Fruit fly (Drosophila melanogaster) whole organism, embryonic: ENCODE data around the gene klu.

Experiments used
- B-H1 ChIP-seq: fragments of 200-800 bp; sonication (Bioruptor generic); IDR thresholded peaks from 3 replicates; pipeline ENCODE4 v1.3.6; 2022; ENCODE audit warnings: missing biosample characterization, missing genetic modification characterization
- CG10565 ChIP-seq: fragments of 200-800 bp; sonication (Bioruptor generic); optimal IDR thresholded peaks from 3 replicates; lab custom pipeline; 2016; ENCODE audit warnings: missing biosample characterization, mild to moderate bottlenecking, missing genetic modification characterization
- CG12071 ChIP-seq: fragments of 200-800 bp; sonication (Bioruptor generic); optimal IDR thresholded peaks from 3 replicates; lab custom pipeline; 2018; ENCODE audit warnings: missing biosample characterization, mild to moderate bottlenecking, missing genetic modification characterization
- CG12299 ChIP-seq: fragments of 200-800 bp; sonication (Bioruptor generic); optimal IDR thresholded peaks from 2 replicates; lab custom pipeline; 2018; ENCODE audit warnings: missing biosample characterization, mild to moderate bottlenecking, missing genetic modification characterization
- CG13424 ChIP-seq: fragments of 200-800 bp; sonication (Bioruptor generic); optimal IDR thresholded peaks from 2 replicates; lab custom pipeline; 2019; ENCODE audit warnings: missing biosample characterization, mild to moderate bottlenecking, missing genetic modification characterization, moderate library complexity
- CG15601 ChIP-seq: fragments of 200-800 bp; sonication (Bioruptor generic); optimal IDR thresholded peaks from 3 replicates; lab custom pipeline; 2019; ENCODE audit warnings: missing biosample characterization, mild to moderate bottlenecking, missing genetic modification characterization, moderate library complexity
- CG1647 ChIP-seq: fragments of 200-800 bp; sonication (Bioruptor generic); optimal IDR thresholded peaks from 3 replicates; lab custom pipeline; 2016; ENCODE audit warnings: missing biosample characterization, missing genetic modification characterization
- CG17328 ChIP-seq: fragments of 200-800 bp; sonication (Bioruptor generic); IDR thresholded peaks from 2 replicates; pipeline ENCODE4 v1.3.6; 2022; ENCODE audit warnings: missing biosample characterization, missing genetic modification characterization
- CG17385 ChIP-seq: fragments of 200-800 bp; sonication (Bioruptor generic); optimal IDR thresholded peaks from 3 replicates; lab custom pipeline; 2018; ENCODE audit warnings: missing biosample characterization, mild to moderate bottlenecking, missing genetic modification characterization
- CG2116 ChIP-seq: fragments of 200-800 bp; sonication (Bioruptor generic); optimal IDR thresholded peaks from 3 replicates; lab custom pipeline; 2018; ENCODE audit warnings: missing biosample characterization, mild to moderate bottlenecking, missing genetic modification characterization
- CG30020 ChIP-seq: fragments of 200-800 bp; optimal IDR thresholded peaks from 2 replicates; lab custom pipeline; 2019; ENCODE audit warnings: missing biosample characterization, mild to moderate bottlenecking, missing genetic modification characterization, moderate library complexity
- CG4404 ChIP-seq: fragments of 200-800 bp; sonication (Bioruptor generic); IDR thresholded peaks from 2 replicates; pipeline ENCODE4 v1.3.6; 2022; ENCODE audit warnings: missing biosample characterization, missing genetic modification characterization
- CG4707 ChIP-seq: fragments of 200-800 bp; sonication (Bioruptor generic); optimal IDR thresholded peaks from 2 replicates; lab custom pipeline; 2018; ENCODE audit warnings: missing biosample characterization, mild to moderate bottlenecking, missing genetic modification characterization, moderate library complexity
- CG4854 ChIP-seq: fragments of 200-800 bp; sonication (Bioruptor generic); optimal IDR thresholded peaks from 2 replicates; lab custom pipeline; 2016; ENCODE audit warnings: missing biosample characterization, missing genetic modification characterization, inconsistent platforms
- CG5953 ChIP-seq: fragments of 200-800 bp; sonication (Bioruptor generic); IDR thresholded peaks from 2 replicates; pipeline ENCODE4 v1.3.6; 2022; ENCODE audit warnings: missing biosample characterization, missing genetic modification characterization
- CG6791 ChIP-seq: fragments of 200-800 bp; sonication (Bioruptor generic); IDR thresholded peaks from 3 replicates; pipeline ENCODE4 v1.3.6; 2022; ENCODE audit warnings: missing biosample characterization, missing genetic modification characterization; ENCODE audit not compliant: partially characterized antibody
- CG7745 ChIP-seq: fragments of 200-800 bp; sonication (Bioruptor generic); optimal IDR thresholded peaks from 2 replicates; lab custom pipeline; 2018; ENCODE audit warnings: missing biosample characterization, mild to moderate bottlenecking, missing genetic modification characterization, moderate library complexity
- CG8089 ChIP-seq: fragments of 200-800 bp; sonication (Bioruptor generic); optimal IDR thresholded peaks from 3 replicates; lab custom pipeline; 2016; ENCODE audit warnings: missing biosample characterization, missing genetic modification characterization
- CG8478 ChIP-seq: fragments of >200 bp; optimal IDR thresholded peaks from 2 replicates; lab custom pipeline; 2018
- D19A ChIP-seq: fragments of 200-800 bp; optimal IDR thresholded peaks from 3 replicates; lab custom pipeline; 2019; ENCODE audit warnings: missing biosample characterization, mild to moderate bottlenecking, missing genetic modification characterization, moderate library complexity
- Dad ChIP-seq: fragments of 200-800 bp; sonication (Bioruptor generic); optimal IDR thresholded peaks from 3 replicates; lab custom pipeline; 2016; ENCODE audit warnings: missing biosample characterization, missing genetic modification characterization
- Gsc ChIP-seq: fragments of 200-800 bp; sonication (Bioruptor generic); IDR thresholded peaks from 2 replicates; pipeline ENCODE4 v1.3.6; 2022; ENCODE audit warnings: missing biosample characterization, missing genetic modification characterization
- MESR4 ChIP-seq: fragments of 200-800 bp; sonication (Bioruptor generic); optimal IDR thresholded peaks from 2 replicates; lab custom pipeline; 2018; ENCODE audit warnings: missing biosample characterization, mild to moderate bottlenecking, missing genetic modification characterization, moderate library complexity
- Optix ChIP-seq: fragments of 200-800 bp; sonication (Bioruptor generic); IDR thresholded peaks from 3 replicates; pipeline ENCODE4 v1.3.6; 2022; ENCODE audit warnings: missing biosample characterization, missing genetic modification characterization
- Poxn ChIP-seq: fragments of 200-800 bp; sonication (Bioruptor generic); IDR thresholded peaks from 2 replicates; pipeline ENCODE4 v1.3.6; 2022; ENCODE audit warnings: missing biosample characterization, missing genetic modification characterization
- Ptx1 ChIP-seq: fragments of 200-800 bp; sonication (Bioruptor generic); IDR thresholded peaks from 2 replicates; pipeline ENCODE4 v1.3.6; 2022; ENCODE audit warnings: missing biosample characterization, missing genetic modification characterization
- Xbp1 ChIP-seq: fragments of 200-800 bp; sonication (Bioruptor generic); optimal IDR thresholded peaks from 3 replicates; lab custom pipeline; 2016; ENCODE audit warnings: missing biosample characterization, mild to moderate bottlenecking, missing genetic modification characterization
- bab2 ChIP-seq: fragments of 200-800 bp; sonication (Bioruptor generic); optimal IDR thresholded peaks from 2 replicates; lab custom pipeline; 2016; ENCODE audit warnings: missing biosample characterization, missing genetic modification characterization
- br ChIP-seq: fragments of >200 bp; optimal IDR thresholded peaks from 2 replicates; lab custom pipeline; 2017
- da ChIP-seq: fragments of 200-800 bp; sonication (Bioruptor generic); optimal IDR thresholded peaks from 2 replicates; lab custom pipeline; 2016; ENCODE audit warnings: missing biosample characterization, missing genetic modification characterization
- gfzf ChIP-seq: fragments of 200-800 bp; sonication (Bioruptor generic); optimal IDR thresholded peaks from 2 replicates; lab custom pipeline; 2016; ENCODE audit warnings: missing biosample characterization, mild to moderate bottlenecking, missing genetic modification characterization, moderate library complexity
- h ChIP-seq: fragments of >200 bp; optimal IDR thresholded peaks from 2 replicates; lab custom pipeline; 2017
- knrl ChIP-seq: fragments of 200-800 bp; sonication (Bioruptor generic); IDR thresholded peaks from 3 replicates; pipeline ENCODE4 v1.3.6; 2022; ENCODE audit warnings: missing biosample characterization, missing genetic modification characterization; ENCODE audit not compliant: partially characterized antibody
- lab ChIP-seq: fragments of 200-800 bp; sonication (Bioruptor generic); optimal IDR thresholded peaks from 3 replicates; lab custom pipeline; 2017; ENCODE audit warnings: missing biosample characterization, missing genetic modification characterization, mild to moderate bottlenecking, moderate library complexity, missing genetic modification reagents
- mld ChIP-seq: fragments of 200-800 bp; sonication (Bioruptor generic); IDR thresholded peaks from 3 replicates; pipeline ENCODE4 v1.3.6; 2022; ENCODE audit warnings: missing biosample characterization, missing genetic modification characterization; ENCODE audit not compliant: partially characterized antibody
- nmo ChIP-seq: fragments of 200-800 bp; sonication (Bioruptor generic); optimal IDR thresholded peaks from 2 replicates; lab custom pipeline; 2018; ENCODE audit warnings: missing biosample characterization, mild to moderate bottlenecking, missing genetic modification characterization, moderate library complexity
- oc ChIP-seq: fragments of 200-800 bp; sonication (Bioruptor generic); optimal IDR thresholded peaks from 2 replicates; lab custom pipeline; 2018; ENCODE audit warnings: missing biosample characterization, mild to moderate bottlenecking, missing genetic modification characterization, moderate library complexity
- otp ChIP-seq: fragments of 200-800 bp; sonication (Bioruptor generic); IDR thresholded peaks from 3 replicates; pipeline ENCODE4, ENCODE4 v1.3.6; 2022; ENCODE audit warnings: missing biosample characterization, missing genetic modification characterization
- pros ChIP-seq: fragments of 200-800 bp; sonication (Bioruptor generic); optimal IDR thresholded peaks from 3 replicates; lab custom pipeline; 2019; ENCODE audit warnings: missing biosample characterization, mild to moderate bottlenecking, missing genetic modification characterization, moderate library complexity
- ro ChIP-seq: fragments of 200-800 bp; sonication (Bioruptor generic); IDR thresholded peaks from 2 replicates; pipeline ENCODE4 v1.3.6; 2022; ENCODE audit warnings: missing biosample characterization, missing genetic modification characterization
- run ChIP-seq: fragments of 200-800 bp; sonication (Bioruptor generic); optimal IDR thresholded peaks from 3 replicates; lab custom pipeline; 2018; ENCODE audit warnings: missing biosample characterization, mild to moderate bottlenecking, missing genetic modification characterization
- sd ChIP-seq: fragments of 200-800 bp; sonication (Bioruptor generic); optimal IDR thresholded peaks from 3 replicates; lab custom pipeline; 2018; ENCODE audit warnings: missing biosample characterization, mild to moderate bottlenecking, missing genetic modification characterization, moderate library complexity
- slou ChIP-seq: fragments of 200-800 bp; sonication (Bioruptor generic); optimal IDR thresholded peaks from 3 replicates; lab custom pipeline; 2016; ENCODE audit warnings: missing biosample characterization, missing genetic modification characterization
- so ChIP-seq: fragments of 200-800 bp; sonication (Bioruptor generic); IDR thresholded peaks from 3 replicates; pipeline ENCODE4 v1.3.6; 2022; ENCODE audit warnings: missing biosample characterization, missing genetic modification characterization
- stc ChIP-seq: fragments of 200-800 bp; sonication (Bioruptor generic); IDR thresholded peaks from 2 replicates; pipeline ENCODE4 v1.3.6; 2022; ENCODE audit warnings: missing biosample characterization, missing genetic modification characterization
- tio ChIP-seq: fragments of 200-800 bp; sonication (Bioruptor generic); optimal IDR thresholded peaks from 2 replicates; lab custom pipeline; 2017; ENCODE audit warnings: missing biosample characterization, missing genetic modification characterization, inconsistent platforms
- tll ChIP-seq, 2 experiments: fragments of 200-800 bp in 1 of 2; fragments of >200 bp in 1 of 2; sonication (Bioruptor generic) in 1 of 2; optimal IDR thresholded peaks; 2 replicates each; lab custom pipeline; 2017 to 2019; ENCODE audit warnings: missing biosample characterization in 2 of 2, missing genetic modification characterization in 2 of 2, mild to moderate bottlenecking in 1 of 2, moderate library complexity in 1 of 2
- twi ChIP-seq: fragments of 200-800 bp; optimal IDR thresholded peaks from 2 replicates; lab custom pipeline; 2019; ENCODE audit warnings: missing biosample characterization, mild to moderate bottlenecking, missing genetic modification characterization, moderate library complexity
- unc-4 ChIP-seq: fragments of 200-800 bp; sonication (Bioruptor generic); IDR thresholded peaks from 2 replicates; pipeline ENCODE4 v1.3.6; 2022; ENCODE audit warnings: missing biosample characterization, missing genetic modification characterization; ENCODE audit not compliant: partially characterized antibody
- vfl ChIP-seq: fragments of 200-800 bp; sonication (Bioruptor generic); optimal IDR thresholded peaks from 2 replicates; lab custom pipeline; 2016; ENCODE audit warnings: missing biosample characterization, missing genetic modification characterization
- zen2 ChIP-seq: fragments of 200-800 bp; sonication (Bioruptor generic); IDR thresholded peaks from 3 replicates; pipeline ENCODE4 v1.3.6; 2022; ENCODE audit warnings: missing biosample characterization, missing genetic modification characterization; ENCODE audit not compliant: partially characterized antibody

klu gene

dm6 chr3L:11010410-11010827 is 1.4 kb upstream of the klu start (continued):
- TF ChIP-seq knrl (GFP tag; lab: Robert Waterston, UW) (no peak; the same call in 2 of the 3 replicates), CG4707 (GFP tag; lab: Kevin White, UChicago) (no peak), Dad (GFP tag; lab: Kevin White, UChicago) (no peak), Gsc (GFP tag; lab: Robert Waterston, UW) (no peak), CG12071 (GFP tag; lab: Kevin White, UChicago) (no peak), so (GFP tag; lab: Robert Waterston, UW) (0 out of 3 replicates have a peak, but pooled peaks have one; percentile 63), tll (GFP tag; optimal IDR thresholded peaks at IDR 0.05; lab: Kevin White, UChicago) (peak in 1 of 2 experiments; percentile 26), h (lab: Kevin White, UChicago) (no peak), mld (GFP tag; lab: Robert Waterston, UW) (0 out of 3 replicates have a peak, but pooled peaks have one; percentile 37), otp (GFP tag; lab: Robert Waterston, UW) (no peak), unc-4 (GFP tag; lab: Robert Waterston, UW) (0 out of 2 replicates have a peak, but pooled peaks have one; percentile 28), CG10565 (no peak), CG2116 (GFP tag; lab: Kevin White, UChicago) (no peak), CG4404 (no peak), Xbp1 (no peak), nmo (GFP tag; lab: Kevin White, UChicago) (peak; percentile 78), CG13424 (tag; lab: Kevin White, UChicago) (no peak), run (tag; lab: Kevin White, UChicago) (no peak), lab (GFP tag; lab: Kevin White, UChicago) (no peak), stc (GFP tag; lab: Robert Waterston, UW) (0 out of 2 replicates have a peak, but pooled peaks have one; percentile 19), pros (GFP tag; lab: Kevin White, UChicago) (peak; percentile 64), zen2 (GFP tag; lab: Robert Waterston, UW) (no peak; the same call in 1 of the 3 replicates), Optix (no peak), twi (tag; lab: Kevin White, UChicago) (no peak), CG5953 (no peak), slou (GFP tag; lab: Kevin White, UChicago) (no peak), Ptx1 (no peak), D19A (no peak), CG15601 (tag; lab: Kevin White, UChicago) (no peak), Poxn (no peak), tio (GFP tag; lab: Kevin White, UChicago) (no peak), CG6791 (GFP tag; lab: Robert Waterston, UW) (peak; percentile 62; the same call in 2 of the 3 replicates), CG12299 (tag; lab: Kevin White, UChicago) (no peak), sd (tag; lab: Kevin White, UChicago) (peak; percentile 91), br (lab: Kevin White, UChicago) (no peak), CG8089 (GFP tag; lab: Kevin White, UChicago) (no peak), CG17385 (GFP tag; lab: Kevin White, UChicago) (peak; percentile 34), gfzf (GFP tag; lab: Kevin White, UChicago) (no peak), bab2 (no peak), CG17328 (GFP tag; lab: Robert Waterston, UW) (no peak), CG8478 (peak; percentile 99), vfl (GFP tag; lab: Kevin White, UChicago) (no peak), oc (tag; lab: Kevin White, UChicago) (peak; percentile 3), CG1647 (GFP tag; lab: Kevin White, UChicago) (no peak), ro (no peak), da (peak; percentile 51), CG7745 (tag; lab: Kevin White, UChicago) (no peak), B-H1 (GFP tag; lab: Robert Waterston, UW) (no peak), CG4854 (GFP tag; lab: Kevin White, UChicago) (no peak), MESR4 (GFP tag; lab: Kevin White, UChicago) (no peak), CG30020 (no peak)
